Fruit fly (Drosophila melanogaster) whole organism, adult: ENCODE results near the gene CG10226.
A peak's percentile ranks its signal among the peaks of the same experiment; 100 is the strongest.

Source experiments
- CG12768 ChIP-seq: fragments of 200-800 bp; sonication (Bioruptor generic); optimal IDR thresholded peaks from 2 replicates; lab custom pipeline; 2017; ENCODE audit warnings: missing biosample characterization, missing genetic modification characterization, mild to moderate bottlenecking, moderate library complexity, missing genetic modification reagents
- CG14711 ChIP-seq: fragments of 200-800 bp; sonication (Bioruptor generic); optimal IDR thresholded peaks from 2 replicates; lab custom pipeline; 2018; ENCODE audit warnings: missing biosample characterization, mild to moderate bottlenecking, missing genetic modification characterization, moderate library complexity
- CG5204 ChIP-seq: fragments of 200-800 bp; sonication (Bioruptor generic); optimal IDR thresholded peaks from 2 replicates; lab custom pipeline; 2016; ENCODE audit warnings: missing biosample characterization, missing genetic modification characterization
- CG7101 ChIP-seq: fragments of 200-800 bp; sonication (Bioruptor generic); optimal IDR thresholded peaks from 2 replicates; lab custom pipeline; 2018; ENCODE audit warnings: missing biosample characterization, mild to moderate bottlenecking, missing genetic modification characterization, moderate library complexity
- kay ChIP-seq: fragments of 200-800 bp; sonication (Bioruptor generic); peaks from one replicate; lab custom pipeline; 2016; ENCODE audit warnings: missing biosample characterization, missing genetic modification characterization, borderline replicate concordance
- ovo ChIP-seq: fragments of 200-800 bp; sonication (Bioruptor generic); optimal IDR thresholded peaks from 2 replicates; lab custom pipeline; 2016; ENCODE audit warnings: missing biosample characterization, missing genetic modification characterization
- pad ChIP-seq: fragments of 200-800 bp; sonication (Bioruptor generic); optimal IDR thresholded peaks from 3 replicates; lab custom pipeline; 2017; ENCODE audit warnings: missing biosample characterization, missing genetic modification characterization, mild to moderate bottlenecking, moderate library complexity, missing genetic modification reagents

DNA sequence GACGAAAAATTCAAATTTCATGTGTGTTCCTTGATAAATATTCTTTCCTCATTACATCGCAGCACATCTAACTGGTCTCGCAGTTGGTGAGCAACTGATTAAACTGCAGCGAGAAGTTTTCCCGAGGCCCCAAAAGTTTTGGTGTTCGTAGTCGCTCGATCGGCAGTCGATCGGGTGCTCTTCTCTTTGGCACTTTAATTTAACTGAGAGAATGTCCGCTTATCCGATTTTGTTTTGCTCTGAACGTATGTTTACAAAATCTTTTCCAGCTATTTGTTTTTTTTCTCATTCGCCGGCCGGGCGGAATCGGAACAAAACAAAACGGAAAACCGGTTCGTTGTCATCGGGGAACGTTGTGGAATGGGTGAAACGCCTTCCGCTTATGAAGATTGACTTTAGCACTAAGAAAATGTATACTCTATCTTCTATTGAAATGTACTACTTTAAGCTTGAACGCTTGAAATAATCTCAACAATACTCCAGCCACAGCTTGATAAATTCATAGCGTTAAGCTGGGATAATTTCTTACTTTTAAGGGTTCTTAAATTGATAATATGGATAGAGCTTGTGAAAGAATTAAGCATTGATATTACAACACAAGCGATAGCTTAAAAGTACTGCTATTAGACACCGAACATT, 21.2 kb downstream of the CG10226 start:
- no peak for TF ChIP-seq pad (GFP tag; lab: Kevin White, UChicago)
- TF ChIP-seq ovo (GFP tag; lab: Kevin White, UChicago), result no peak
- TF ChIP-seq CG5204 (GFP tag; lab: Kevin White, UChicago), result no peak
- peak; percentile 86 for TF ChIP-seq kay
- TF ChIP-seq CG7101, result no peak
- TF ChIP-seq CG12768, result no peak
- TF ChIP-seq CG14711, result no peak
